Worm (Caenorhabditis elegans) whole organism, L1 larva: ENCODE measurements around the gene unc-85.

ENCODE experiments used
- C16A3.4 ChIP-seq: fragments of 150-350 bp; optimal IDR thresholded peaks from 2 replicates; lab custom pipeline; 2014; ENCODE audit warnings: missing biosample characterization, missing genetic modification characterization
- C34B4.2 ChIP-seq: sonication (generic microtip); optimal IDR thresholded peaks from 2 replicates; lab custom pipeline; 2017; ENCODE audit warnings: mild to moderate bottlenecking, missing genetic modification characterization, missing compliant biosample characterization
- F16B12.6 ChIP-seq: fragments of 150-350 bp; optimal IDR thresholded peaks from 2 replicates; lab custom pipeline; 2014; ENCODE audit warnings: missing biosample characterization, missing genetic modification characterization
- aha-1 ChIP-seq: fragments of 150-350 bp; optimal IDR thresholded peaks from 2 replicates; lab custom pipeline; 2014; ENCODE audit warnings: missing biosample characterization, missing genetic modification characterization
- alr-1 ChIP-seq: fragments of 200-800 bp; sonication (Bioruptor generic); optimal IDR thresholded peaks from 2 replicates; lab custom pipeline; 2018; ENCODE audit warnings: borderline replicate concordance, mild to moderate bottlenecking, missing genetic modification characterization, missing compliant biosample characterization
- aly-2 ChIP-seq: fragments of 150-350 bp; optimal IDR thresholded peaks from 2 replicates; lab custom pipeline; 2014; ENCODE audit warnings: missing biosample characterization, missing genetic modification characterization
- ama-1 ChIP-seq: fragments of 150-350 bp; optimal IDR thresholded peaks from 2 replicates; lab custom pipeline; 2014
- blmp-1 ChIP-seq: fragments of 150-350 bp; optimal IDR thresholded peaks from 2 replicates; lab custom pipeline; 2014; ENCODE audit warnings: missing biosample characterization, missing genetic modification characterization
- ceh-63 ChIP-seq: fragments of 200-800 bp; sonication (Bioruptor generic); optimal IDR thresholded peaks from 2 replicates; lab custom pipeline; 2018; ENCODE audit warnings: mild to moderate bottlenecking, missing genetic modification characterization, missing compliant biosample characterization
- ceh-90 ChIP-seq: sonication (generic microtip); optimal IDR thresholded peaks from 2 replicates; lab custom pipeline; 2016; ENCODE audit warnings: missing genetic modification characterization, missing compliant biosample characterization
- dpl-1 ChIP-seq, 3 experiments: fragments of 150-350 bp in 2 of 3; sonication (generic microtip) in 1 of 3; optimal IDR thresholded peaks; 2 replicates each; lab custom pipeline; 2014 to 2017; ENCODE audit warnings: missing biosample characterization in 3 of 3, missing genetic modification characterization in 3 of 3, missing genetic modification reagents in 3 of 3
- efl-1 ChIP-seq, 4 experiments: fragments of 150-350 bp; optimal IDR thresholded peaks in 3 of 4; peaks in 1 of 4; 1 replicate in 1 of 4; 2 replicates in 3 of 4; lab custom pipeline; 2014; ENCODE audit warnings: missing biosample characterization in 2 of 4, missing genetic modification characterization in 2 of 4, missing genetic modification reagents in 2 of 4
- efl-3 ChIP-seq: fragments of 200-800 bp; sonication (Bioruptor generic); optimal IDR thresholded peaks from 2 replicates; lab custom pipeline; 2018; ENCODE audit warnings: mild to moderate bottlenecking, missing genetic modification characterization, missing compliant biosample characterization
- egl-13 ChIP-seq: sonication (generic microtip); optimal IDR thresholded peaks from 2 replicates; lab custom pipeline; 2016; ENCODE audit warnings: missing genotype, missing genetic modification reagents, missing genetic modification characterization, missing compliant biosample characterization
- egl-27 ChIP-seq, 2 experiments: fragments of 150-350 bp in 1 of 2; sonication (generic microtip); optimal IDR thresholded peaks; 3 replicates each; lab custom pipeline; 2017 to 2018; ENCODE audit warnings: missing biosample characterization in 2 of 2, missing genetic modification characterization in 2 of 2, missing genetic modification reagents in 2 of 2
- elt-2 ChIP-seq: sonication (generic microtip); optimal IDR thresholded peaks from 2 replicates; lab custom pipeline; 2016; ENCODE audit warnings: missing genetic modification characterization, mild to moderate bottlenecking, inconsistent platforms, missing compliant biosample characterization, missing genetic modification reagents
- elt-3 ChIP-seq, 6 experiments: fragments of 150-350 bp in 1 of 6; sonication (generic microtip); optimal IDR thresholded peaks; 2 replicates each; lab custom pipeline; 2017 to 2018; ENCODE audit warnings: missing biosample characterization in 6 of 6, missing genetic modification characterization in 6 of 6, inconsistent platforms in 1 of 6
- fkh-4 ChIP-seq: sonication (generic microtip); optimal IDR thresholded peaks from 2 replicates; lab custom pipeline; 2016; ENCODE audit warnings: missing compliant biosample characterization, missing genetic modification characterization, borderline replicate concordance
- grh-1 ChIP-seq: fragments of 200-800 bp; sonication (Bioruptor generic); IDR thresholded peaks from 2 replicates; pipeline ENCODE4 v1.3.6; 2022; ENCODE audit warnings: missing genetic modification reagents, missing genetic modification characterization, missing compliant biosample characterization
- hlh-17 ChIP-seq: fragments of 200-800 bp; sonication (Bioruptor generic); optimal IDR thresholded peaks from 2 replicates; lab custom pipeline; 2018; ENCODE audit warnings: missing genetic modification characterization, mild to moderate bottlenecking, missing compliant biosample characterization, moderate library complexity, borderline replicate concordance
- hpl-2 ChIP-seq: fragments of 150-350 bp; optimal IDR thresholded peaks from 2 replicates; lab custom pipeline; 2014; ENCODE audit warnings: missing biosample characterization, missing genetic modification reagents, missing genetic modification characterization
- irx-1 ChIP-seq: sonication (generic microtip); optimal IDR thresholded peaks from 2 replicates; lab custom pipeline; 2016; ENCODE audit warnings: missing genetic modification characterization, missing compliant biosample characterization
- jun-1 ChIP-seq: fragments of 150-350 bp; optimal IDR thresholded peaks from 2 replicates; lab custom pipeline; 2014; ENCODE audit warnings: missing biosample characterization, missing genetic modification reagents, missing genetic modification characterization
- lin-14 ChIP-seq: fragments of 200-800 bp; sonication (Bioruptor generic); optimal IDR thresholded peaks from 2 replicates; lab custom pipeline; 2018; ENCODE audit warnings: mild to moderate bottlenecking, missing genetic modification characterization, moderate library complexity, missing compliant biosample characterization
- lin-35 ChIP-seq, 2 experiments: fragments of 150-350 bp; optimal IDR thresholded peaks; 2 replicates each; lab custom pipeline; 2014; ENCODE audit warnings: missing biosample characterization in 2 of 2, missing genetic modification characterization in 2 of 2, missing genetic modification reagents in 2 of 2
- lir-3 ChIP-seq: sonication (generic microtip); optimal IDR thresholded peaks from 2 replicates; lab custom pipeline; 2016; ENCODE audit warnings: mild to moderate bottlenecking, missing genetic modification characterization, moderate library complexity, missing compliant biosample characterization; ENCODE audit not compliant: poor library complexity
- lsy-2 ChIP-seq, 2 experiments: fragments of 150-350 bp; optimal IDR thresholded peaks; 2 replicates each; lab custom pipeline; 2014; ENCODE audit warnings: missing biosample characterization in 2 of 2, missing genetic modification characterization in 2 of 2
- mab-9 ChIP-seq: fragments of 200-800 bp; sonication (Bioruptor generic); IDR thresholded peaks from 2 replicates; pipeline ENCODE4 v1.3.6; 2022; ENCODE audit warnings: missing genetic modification reagents, missing genetic modification characterization, missing compliant biosample characterization
- mef-2 ChIP-seq: fragments of 150-350 bp; optimal IDR thresholded peaks from 2 replicates; lab custom pipeline; 2014; ENCODE audit warnings: missing biosample characterization, missing genetic modification characterization
- nhr-11 ChIP-seq: fragments of 150-350 bp; optimal IDR thresholded peaks from 2 replicates; lab custom pipeline; 2014; ENCODE audit warnings: missing biosample characterization, missing genetic modification characterization
- nhr-12 ChIP-seq: sonication (generic microtip); optimal IDR thresholded peaks from 2 replicates; lab custom pipeline; 2017; ENCODE audit warnings: missing biosample characterization, missing genetic modification characterization
- nhr-19 ChIP-seq: fragments of 200-800 bp; sonication (Bioruptor generic); conservative IDR thresholded peaks from 2 replicates; pipeline ENCODE4 v1.3.6; 2022; ENCODE audit warnings: missing genetic modification characterization, missing compliant biosample characterization
- nhr-237 ChIP-seq: fragments of 150-350 bp; optimal IDR thresholded peaks from 2 replicates; lab custom pipeline; 2014; ENCODE audit warnings: missing biosample characterization, missing genetic modification characterization
- nhr-71 ChIP-seq: sonication (generic microtip); optimal IDR thresholded peaks from 2 replicates; lab custom pipeline; 2016; ENCODE audit warnings: mild to moderate bottlenecking, missing genetic modification characterization, moderate library complexity, missing compliant biosample characterization
- nhr-85 ChIP-seq: sonication (generic microtip); peaks from one replicate; lab custom pipeline; 2016; ENCODE audit warnings: missing genetic modification characterization, inconsistent platforms, missing compliant biosample characterization
- pax-3 ChIP-seq: fragments of 200-800 bp; sonication (Bioruptor generic); optimal IDR thresholded peaks from 2 replicates; lab custom pipeline; 2018; ENCODE audit warnings: mild to moderate bottlenecking, missing genetic modification characterization, moderate library complexity, missing compliant biosample characterization
- rnt-1 ChIP-seq: sonication (generic microtip); optimal IDR thresholded peaks from 2 replicates; lab custom pipeline; 2016; ENCODE audit warnings: mild to moderate bottlenecking, missing genetic modification characterization, moderate library complexity, missing compliant biosample characterization
- snu-23 ChIP-seq: sonication (generic microtip); optimal IDR thresholded peaks from 2 replicates; lab custom pipeline; 2016; ENCODE audit warnings: missing genetic modification characterization, missing compliant biosample characterization
- sox-4 ChIP-seq: sonication (generic microtip); optimal IDR thresholded peaks from 2 replicates; lab custom pipeline; 2016; ENCODE audit warnings: missing genetic modification characterization, missing compliant biosample characterization
- sptf-1 ChIP-seq: fragments of 150-350 bp; optimal IDR thresholded peaks from 2 replicates; lab custom pipeline; 2014; ENCODE audit warnings: missing biosample characterization, missing genetic modification characterization
- sup-37 ChIP-seq: fragments of 200-800 bp; sonication (Bioruptor generic); optimal IDR thresholded peaks from 2 replicates; lab custom pipeline; 2018; ENCODE audit warnings: mild to moderate bottlenecking, missing genetic modification characterization, missing compliant biosample characterization
- tbx-2 ChIP-seq: sonication (generic microtip); optimal IDR thresholded peaks from 2 replicates; lab custom pipeline; 2016; ENCODE audit warnings: missing genetic modification characterization, missing compliant biosample characterization
- unc-130 ChIP-seq: fragments of 150-350 bp; optimal IDR thresholded peaks from 2 replicates; lab custom pipeline; 2017; ENCODE audit warnings: missing biosample characterization, missing genetic modification characterization, inconsistent platforms
- unc-86 ChIP-seq: sonication (generic microtip); optimal IDR thresholded peaks from 2 replicates; lab custom pipeline; 2016; ENCODE audit warnings: missing genetic modification characterization, missing compliant biosample characterization
- vab-15 ChIP-seq: sonication (generic microtip); optimal IDR thresholded peaks from 2 replicates; lab custom pipeline; 2017; ENCODE audit warnings: missing genotype, mild to moderate bottlenecking, missing genetic modification characterization, missing compliant biosample characterization
- xbp-1 ChIP-seq: sonication (generic microtip); optimal IDR thresholded peaks from 2 replicates; lab custom pipeline; 2016; ENCODE audit warnings: missing genetic modification characterization, missing compliant biosample characterization
- zag-1 ChIP-seq: fragments of 150-350 bp; optimal IDR thresholded peaks from 2 replicates; lab custom pipeline; 2014; ENCODE audit warnings: missing biosample characterization, missing genetic modification characterization
- ztf-11 ChIP-seq, 2 experiments: sonication (generic microtip); optimal IDR thresholded peaks; 2 replicates each; lab custom pipeline; 2016 to 2017; ENCODE audit warnings: missing genetic modification characterization in 2 of 2, missing biosample characterization in 1 of 2, missing compliant biosample characterization in 1 of 2
- ztf-4 ChIP-seq: fragments of 150-350 bp; optimal IDR thresholded peaks from 2 replicates; lab custom pipeline; 2014; ENCODE audit warnings: missing biosample characterization, missing genetic modification characterization

The unc-85 gene

DNA sequence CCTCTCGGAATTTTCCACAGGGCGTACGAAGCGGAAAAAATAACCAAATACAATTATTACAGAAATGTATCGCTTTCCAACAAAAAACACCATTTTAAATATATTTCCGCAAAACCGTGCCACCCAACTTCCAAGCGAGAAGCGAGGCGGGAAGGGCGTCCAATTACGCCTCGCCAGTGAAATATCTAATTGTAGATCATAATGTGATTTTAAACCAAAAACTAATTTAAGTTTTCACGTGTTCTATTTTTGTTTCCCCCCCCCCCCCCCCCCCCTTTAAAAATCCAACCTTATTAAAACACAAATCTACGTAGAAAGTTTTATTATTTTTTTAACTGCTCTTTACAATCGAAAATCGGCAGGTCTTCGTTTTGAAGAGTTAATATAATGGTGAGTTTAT is 12.4 kb upstream of the unc-85 start, which contains the start of gene F10G7.12:
TSS of gene F10G7.12 (plus strand) at position 301 of the 400 bp plus-strand sequence.
- TF ChIP-seq ztf-11 (tag; optimal IDR thresholded peaks at IDR 0.05; lab: Kevin White, UChicago) (no peak), nhr-71 (no peak), mab-9 (GFP tag; lab: Robert Waterston, UW) (no peak), zag-1 (tag; lab: Kevin White, UChicago) (no peak), snu-23 (GFP tag; lab: Kevin White, UChicago) (no peak), elt-3 (tag; optimal IDR thresholded peaks at IDR 0.05; lab: Kevin White, UChicago) (no peak), tbx-2 (tag; lab: Kevin White, UChicago) (no peak), nhr-85 (tag; lab: Kevin White, UChicago) (no peak), efl-3 (GFP tag; lab: Kevin White, UChicago) (no peak), rnt-1 (tag; lab: Kevin White, UChicago) (no peak), jun-1 (no peak), ztf-4 (tag; lab: Kevin White, UChicago) (no peak), hlh-17 (GFP tag; lab: Kevin White, UChicago) (no peak), sup-37 (GFP tag; lab: Kevin White, UChicago) (no peak), nhr-237 (tag; lab: Kevin White, UChicago) (no peak), C34B4.2 (no peak), sptf-1 (tag; lab: Kevin White, UChicago) (no peak), nhr-11 (tag; lab: Kevin White, UChicago) (no peak), irx-1 (tag; lab: Kevin White, UChicago) (no peak), F16B12.6 (no peak)

- TF ChIP-seq nhr-71 = peak; percentile 9
- peak in 2 of 3 experiments; percentile 11 to 34 for TF ChIP-seq dpl-1 (GFP tag; optimal IDR thresholded peaks at IDR 0.05; lab: Kevin White, UChicago)
- TF ChIP-seq sup-37 (GFP tag; lab: Kevin White, UChicago) = no peak
- TF ChIP-seq aha-1 (tag; lab: Kevin White, UChicago) = no peak
- TF ChIP-seq snu-23 (GFP tag; lab: Kevin White, UChicago) = peak; percentile 23
- TF ChIP-seq hpl-2 (GFP tag; lab: Kevin White, UChicago) = no peak
- TF ChIP-seq blmp-1 (tag; lab: Kevin White, UChicago) = peak; percentile 55
- peak; percentile 42 for TF ChIP-seq nhr-85 (tag; lab: Kevin White, UChicago)
- no peak for TF ChIP-seq tbx-2 (tag; lab: Kevin White, UChicago)
- no peak for TF ChIP-seq aly-2 (tag; lab: Kevin White, UChicago)
- TF ChIP-seq unc-130 (tag; lab: Kevin White, UChicago) = no peak
- TF ChIP-seq grh-1 (GFP tag; lab: Robert Waterston, UW) = no peak
- no peak for TF ChIP-seq sox-4
- no peak for TF ChIP-seq C34B4.2
- no peak for TF ChIP-seq C16A3.4 (tag; lab: Kevin White, UChicago)
- no peak for TF ChIP-seq sptf-1 (tag; lab: Kevin White, UChicago)
- TF ChIP-seq lsy-2 (tag; optimal IDR thresholded peaks at IDR 0.05; lab: Kevin White, UChicago) = peak; percentile 31 to 52
- TF ChIP-seq pax-3 = no peak
- TF ChIP-seq ceh-90 = no peak
- no peak for TF ChIP-seq fkh-4 (tag; lab: Kevin White, UChicago)
- no peak for TF ChIP-seq irx-1 (tag; lab: Kevin White, UChicago)
- TF ChIP-seq mef-2 = no peak
- TF ChIP-seq nhr-12 (tag; lab: Kevin White, UChicago) = no peak
- no peak for TF ChIP-seq ztf-4 (tag; lab: Kevin White, UChicago)
- no peak for TF ChIP-seq egl-13 (tag; lab: Kevin White, UChicago)
- TF ChIP-seq unc-86 (tag; lab: Kevin White, UChicago) = no peak
- TF ChIP-seq efl-1 (optimal IDR thresholded peaks at IDR 0.05; lab: Kevin White, UChicago) = peak; percentile 33 to 68
- TF ChIP-seq efl-1 (GFP tag; optimal IDR thresholded peaks at IDR 0.05 in 1 of 2; lab: Kevin White, UChicago) = peak; percentile 17 to 92
- no peak for TF ChIP-seq vab-15 (tag; lab: Kevin White, UChicago)
- no peak for TF ChIP-seq alr-1
- TF ChIP-seq lir-3 (tag; lab: Kevin White, UChicago) = no peak
- TF ChIP-seq nhr-11 (tag; lab: Kevin White, UChicago) = no peak
- no peak for TF ChIP-seq ceh-63 (GFP tag; lab: Kevin White, UChicago)
- TF ChIP-seq xbp-1 (tag; lab: Kevin White, UChicago) = no peak
- peak; percentile 67 for TF ChIP-seq lin-14
- TF ChIP-seq egl-27 (tag; optimal IDR thresholded peaks at IDR 0.05; lab: Kevin White, UChicago) = no peak
- TF ChIP-seq lin-35 (GFP tag; optimal IDR thresholded peaks at IDR 0.05; lab: Kevin White, UChicago) = peak in 1 of 2 experiments; percentile 32
- peak; percentile 64 for TF ChIP-seq elt-2
- no peak for TF ChIP-seq ama-1 (lab: Kevin White, UChicago)
- TF ChIP-seq nhr-19 = no peak
Measured at ce11 chrII:4693129-4693528, 8.7 kb upstream of the unc-85 start, which contains the start of gene F10G7.5. Gene F10G7.5, plus strand, starts transcription at chrII:4693414.
